Fruit fly (Drosophila melanogaster): ENCODE results near the gene CG11523.

Gene CG11523

DNA sequence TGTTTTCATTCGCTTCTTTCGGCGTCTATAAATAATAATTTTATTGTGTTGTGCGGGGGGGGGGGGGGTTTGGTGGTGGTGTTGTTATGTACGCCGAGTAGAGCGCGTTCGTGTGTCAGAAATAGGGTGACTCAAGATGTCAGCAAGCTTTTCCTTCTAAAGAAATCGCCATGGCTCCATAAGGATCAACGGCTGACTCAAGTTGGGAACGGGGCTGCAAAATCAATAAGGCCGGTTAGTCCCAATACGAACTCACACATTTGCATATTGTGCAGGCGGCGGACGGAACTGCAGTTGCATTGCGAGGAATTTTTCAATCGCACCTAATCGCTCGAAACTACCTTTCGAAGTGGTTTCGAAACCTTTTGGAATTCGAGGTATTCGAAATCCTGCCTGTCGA is 10.1 kb upstream of the CG11523 start (continued):
- TF ChIP-seq caup (GFP tag; optimal IDR thresholded peaks at IDR 0.05; ENCODE audit: severe bottlenecking) (peak; percentile 6), CG2120 (GFP tag; optimal IDR thresholded peaks at IDR 0.05) (peak; percentile 28), CG7928 (GFP tag; optimal IDR thresholded peaks at IDR 0.05) (no peak), esg (GFP tag; conservative IDR thresholded peaks at IDR 0.05) (peak; percentile 46), CG4404 (GFP tag; IDR thresholded peaks at IDR 0.05) (no peak), amos (GFP tag; IDR thresholded peaks at IDR 0.05; ENCODE audit: partially characterized antibody) (no peak), bab2 (GFP tag; optimal IDR thresholded peaks at IDR 0.05) (no peak), gce (GFP tag; IDR thresholded peaks at IDR 0.05) (no peak), ind (GFP tag; optimal IDR thresholded peaks at IDR 0.05) (peak; percentile 36), CG17359 (tag; optimal IDR thresholded peaks at IDR 0.05) (peak; percentile 28), CG3407 (GFP tag; optimal IDR thresholded peaks at IDR 0.05) (no peak), ab (GFP tag; optimal IDR thresholded peaks at IDR 0.05) (no peak), vfl (GFP tag; optimal IDR thresholded peaks at IDR 0.05) (no peak), CG31224 (GFP tag; IDR thresholded peaks at IDR 0.05) (peak; percentile 34; the same call in 1 of the 2 replicates), CG17361 (GFP tag; IDR thresholded peaks at IDR 0.05) (0 out of 3 replicates have a peak, but pooled peaks have one; percentile 29), Sox102F (GFP tag; optimal IDR thresholded peaks at IDR 0.05) (peak; percentile 44), B-H1 (GFP tag; IDR thresholded peaks at IDR 0.05) (peak; percentile 16; the same call in 1 of the 3 replicates), Med (GFP tag) (peak; percentile 81), Gsc (GFP tag; IDR thresholded peaks at IDR 0.05) (0 out of 2 replicates have a peak, but pooled peaks have one; percentile 11), Atf-2 (GFP tag; optimal IDR thresholded peaks at IDR 0.05) (no peak), CG9932 (GFP tag; IDR thresholded peaks at IDR 0.05) (peak; percentile 65), YL-1 (GFP tag; optimal IDR thresholded peaks at IDR 0.05) (no peak), fu2 (GFP tag; optimal IDR thresholded peaks at IDR 0.05) (no peak), Dbx (GFP tag; IDR thresholded peaks at IDR 0.05) (peak; percentile 50; the same call in 2 of the 3 replicates), Atf6 (GFP tag; IDR thresholded peaks at IDR 0.05) (peak; percentile 56; the same call in 1 of the 2 replicates), her (GFP tag; optimal IDR thresholded peaks at IDR 0.05) (peak; percentile 3), Ptx1 (GFP tag; IDR thresholded peaks at IDR 0.05) (peak; percentile 59; the same call in 1 of the 2 replicates), pho (GFP tag; optimal IDR thresholded peaks at IDR 0.05) (peak; percentile 36), Gug (GFP tag; IDR thresholded peaks at IDR 0.05) (peak; percentile 6; the same call in 1 of the 4 replicates), phol (tag; optimal IDR thresholded peaks at IDR 0.05) (peak; percentile 18), CG12219 (GFP tag; optimal IDR thresholded peaks at IDR 0.05) (peak; percentile 20), ewg (GFP tag; optimal IDR thresholded peaks at IDR 0.05) (no peak), HLH4C (GFP tag; IDR thresholded peaks at IDR 0.05; ENCODE audit: partially characterized antibody) (no peak), ttk (GFP tag; IDR thresholded peaks at IDR 0.05) (peak; percentile 26; the same call in 1 of the 2 replicates), CG10321 (GFP tag; IDR thresholded peaks at IDR 0.05) (no peak), CG11695 (GFP tag; IDR thresholded peaks at IDR 0.05) (peak; percentile 62; the same call in 2 of the 3 replicates), lab (GFP tag; optimal IDR thresholded peaks at IDR 0.05) (no peak), Rx (GFP tag; IDR thresholded peaks at IDR 0.05) (no peak), Elba2 (GFP tag; optimal IDR thresholded peaks at IDR 0.05) (no peak), gsb (GFP tag; IDR thresholded peaks at IDR 0.05) (peak; percentile 30; the same call in 1 of the 2 replicates), CG32532 (GFP tag; IDR thresholded peaks at IDR 0.05) (peak; percentile 74), ATbp (GFP tag; optimal IDR thresholded peaks at IDR 0.05) (no peak), CG18764 (GFP tag; optimal IDR thresholded peaks at IDR 0.05) (no peak), Optix (GFP tag; IDR thresholded peaks at IDR 0.05) (peak; percentile 25; the same call in 2 of the 3 replicates), CG9817 (tag; optimal IDR thresholded peaks at IDR 0.05) (peak; percentile 61), lmd (GFP tag; IDR thresholded peaks at IDR 0.05) (peak; percentile 70), CG10147 (GFP tag; optimal IDR thresholded peaks at IDR 0.05) (peak; percentile 33), wor (GFP tag; IDR thresholded peaks at IDR 0.05) (0 out of 2 replicates have a peak, but pooled peaks have one; percentile 14), CG14050 (GFP tag; IDR thresholded peaks at IDR 0.05) (peak; percentile 23; the same call in 1 of the 3 replicates), unpg (GFP tag; optimal IDR thresholded peaks at IDR 0.05) (peak; percentile 59), Meics (GFP tag; optimal IDR thresholded peaks at IDR 0.05) (peak; percentile 32)

Data from whole organism, embryonic.